Fruit fly (Drosophila melanogaster) whole organism, adult: ENCODE results near the gene Nup58.

Experiments
- CG12768 ChIP-seq: fragments of 200-800 bp; sonication (Bioruptor generic); optimal IDR thresholded peaks from 2 replicates; lab custom pipeline; 2017; ENCODE audit warnings: missing biosample characterization, missing genetic modification characterization, mild to moderate bottlenecking, moderate library complexity, missing genetic modification reagents
- CG7101 ChIP-seq: fragments of 200-800 bp; sonication (Bioruptor generic); optimal IDR thresholded peaks from 2 replicates; lab custom pipeline; 2018; ENCODE audit warnings: missing biosample characterization, mild to moderate bottlenecking, missing genetic modification characterization, moderate library complexity
- Clk ChIP-seq: fragments of 200-800 bp; sonication (Bioruptor generic); optimal IDR thresholded peaks from 2 replicates; lab custom pipeline; 2017; ENCODE audit warnings: missing biosample characterization, missing genetic modification characterization
- Crg-1 ChIP-seq: fragments of 200-800 bp; sonication (Bioruptor generic); optimal IDR thresholded peaks from 2 replicates; lab custom pipeline; 2016; ENCODE audit warnings: missing biosample characterization, missing genetic modification characterization
- Mnt ChIP-seq: fragments of 200-800 bp; sonication (Bioruptor generic); optimal IDR thresholded peaks from 2 replicates; lab custom pipeline; 2016; ENCODE audit warnings: missing biosample characterization, mild to moderate bottlenecking, missing genetic modification characterization
- bab1 ChIP-seq: fragments of 200-800 bp; sonication (Bioruptor generic); optimal IDR thresholded peaks from 3 replicates; lab custom pipeline; 2019; ENCODE audit warnings: missing biosample characterization, mild to moderate bottlenecking, missing genetic modification characterization, moderate library complexity
- cnc ChIP-seq, 2 experiments: fragments of >200 bp; optimal IDR thresholded peaks; 2 replicates each; lab custom pipeline; 2017
- kay ChIP-seq: fragments of 200-800 bp; sonication (Bioruptor generic); peaks from one replicate; lab custom pipeline; 2016; ENCODE audit warnings: missing biosample characterization, missing genetic modification characterization, borderline replicate concordance
- pad ChIP-seq: fragments of 200-800 bp; sonication (Bioruptor generic); optimal IDR thresholded peaks from 3 replicates; lab custom pipeline; 2017; ENCODE audit warnings: missing biosample characterization, missing genetic modification characterization, mild to moderate bottlenecking, moderate library complexity, missing genetic modification reagents
- tj ChIP-seq: fragments of 200-800 bp; sonication (Bioruptor generic); optimal IDR thresholded peaks from 3 replicates; lab custom pipeline; 2017; ENCODE audit warnings: missing biosample characterization, mild to moderate bottlenecking, missing genetic modification characterization, moderate library complexity

DNA sequence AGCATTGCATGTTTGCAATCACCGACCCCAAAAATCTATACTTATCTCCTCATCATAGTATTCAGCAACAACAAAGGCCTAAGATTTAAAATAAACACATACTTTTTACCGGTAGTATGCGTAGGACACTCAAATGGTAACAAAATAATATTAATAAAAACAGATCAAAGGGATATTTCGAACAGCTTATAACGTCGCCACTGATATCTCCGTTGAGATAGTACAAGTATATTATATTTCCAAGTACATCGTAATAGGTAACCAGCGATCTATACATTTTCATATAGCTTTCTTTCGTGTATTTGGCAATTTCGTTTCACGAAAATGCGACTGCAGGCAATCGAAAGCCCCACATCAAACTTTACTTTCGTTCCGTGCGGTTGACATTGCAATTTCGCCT lies 41.8 kb upstream of the Nup58 start, which contains the start of gene CG7342:
- TF ChIP-seq cnc (optimal IDR thresholded peaks at IDR 0.05; lab: Kevin White, UChicago) (no peak), tj (GFP tag; lab: Kevin White, UChicago) (no peak), Crg-1 (GFP tag; lab: Kevin White, UChicago) (no peak), bab1 (GFP tag; lab: Kevin White, UChicago) (no peak), CG12768 (no peak), CG7101 (tag; lab: Kevin White, UChicago) (no peak), Clk (GFP tag; lab: Kevin White, UChicago) (no peak), kay (GFP tag; lab: Kevin White, UChicago) (no peak), pad (no peak), Mnt (GFP tag; lab: Kevin White, UChicago) (no peak)
